Worm (Caenorhabditis elegans): ENCODE data around the gene T09A12.8.

T09A12.8 gene

ce11 chrIV:8243599-8243998 is at the start of gene T09A12.8:
TSS of gene T09A12.8 (minus strand) at chrIV:8243699.
- TF ChIP-seq sma-9 (GFP tag; optimal IDR thresholded peaks at IDR 0.05) = no peak
- no peak for TF ChIP-seq sma-9 (tag; optimal IDR thresholded peaks at IDR 0.05)
- TF ChIP-seq skn-1 (tag; optimal IDR thresholded peaks at IDR 0.05) = no peak
- no peak for TF ChIP-seq Y55F3AM.14 (GFP tag; optimal IDR thresholded peaks at IDR 0.05)
- no peak for TF ChIP-seq lsy-2 (tag; optimal IDR thresholded peaks at IDR 0.05)
- no peak for TF ChIP-seq lin-13 (GFP tag; optimal IDR thresholded peaks at IDR 0.05)
- no peak for TF ChIP-seq nhr-21 (tag; optimal IDR thresholded peaks at IDR 0.05)
- TF ChIP-seq sma-3 (GFP tag; optimal IDR thresholded peaks at IDR 0.05) = no peak
- no peak for TF ChIP-seq lin-11 (tag; optimal IDR thresholded peaks at IDR 0.05)

- no peak for TF ChIP-seq Y55F3AM.14 (GFP tag; optimal IDR thresholded peaks at IDR 0.05)
- TF ChIP-seq nhr-25 (tag; optimal IDR thresholded peaks at IDR 0.05) = no peak
- TF ChIP-seq snpc-4 (tag; optimal IDR thresholded peaks at IDR 0.05) = no peak
- no peak for TF ChIP-seq nhr-6 (tag; optimal IDR thresholded peaks at IDR 0.05)
- no peak for TF ChIP-seq zag-1 (tag; optimal IDR thresholded peaks at IDR 0.05)
- TF ChIP-seq ama-1 (optimal IDR thresholded peaks at IDR 0.05) = no peak
- TF ChIP-seq nhr-129 (tag; optimal IDR thresholded peaks at IDR 0.05) = no peak
- no peak for TF ChIP-seq egl-27 (tag; optimal IDR thresholded peaks at IDR 0.05)
- no peak for TF ChIP-seq unc-62 (GFP tag; optimal IDR thresholded peaks at IDR 0.05)
- TF ChIP-seq blmp-1 (tag; optimal IDR thresholded peaks at IDR 0.05; ENCODE audit: insufficient read depth) = no peak
- no peak for TF ChIP-seq aly-2 (tag; optimal IDR thresholded peaks at IDR 0.05)
- no peak for TF ChIP-seq elt-3 (tag; optimal IDR thresholded peaks at IDR 0.05)
- no peak for TF ChIP-seq nhr-23 (tag; optimal IDR thresholded peaks at IDR 0.05)
- no peak for TF ChIP-seq nhr-21 (tag; optimal IDR thresholded peaks at IDR 0.05)
- no peak for TF ChIP-seq ZK546.5 (tag; optimal IDR thresholded peaks at IDR 0.05)
- TF ChIP-seq sem-4 (tag; optimal IDR thresholded peaks at IDR 0.05) = no peak
Measured at ce11 chrIV:8291232-8291631, 47.7 kb upstream of the T09A12.8 start, which contains the start of gene K07H8.2. TSS of gene K07H8.2 (plus strand) at chrIV:8291532.

ce11 chrIV:8289580-8290323 is 46.3 kb upstream of the T09A12.8 start, which contains the start of gene daf-31:
TSS of gene daf-31 (plus strand) at chrIV:8290273.
- TF ChIP-seq unc-55 (GFP tag; optimal IDR thresholded peaks at IDR 0.05) (peak; percentile 76), lin-13 (GFP tag; optimal IDR thresholded peaks at IDR 0.05) (peak; percentile 29), F13H6.1 (tag; optimal IDR thresholded peaks at IDR 0.05) (peak; percentile 28), C34F6.9 (tag; optimal IDR thresholded peaks at IDR 0.05) (peak; percentile 58), mbf-1 (tag; optimal IDR thresholded peaks at IDR 0.05) (no peak), mdl-1 (tag; optimal IDR thresholded peaks at IDR 0.05) (no peak), nhr-129 (tag; optimal IDR thresholded peaks at IDR 0.05) (peak; percentile 57), sma-9 (GFP tag; optimal IDR thresholded peaks at IDR 0.05) (peak; percentile 4), sma-9 (tag; optimal IDR thresholded peaks at IDR 0.05) (no peak), lsy-2 (tag; optimal IDR thresholded peaks at IDR 0.05) (peak in 1 of 2 experiments; percentile 77), gmeb-1 (tag; optimal IDR thresholded peaks at IDR 0.05) (peak; percentile 54), lin-39 (tag; optimal IDR thresholded peaks at IDR 0.05) (no peak), crh-2 (tag; optimal IDR thresholded peaks at IDR 0.05) (peak; percentile 19), fos-1 (tag; optimal IDR thresholded peaks at IDR 0.05) (peak; percentile 31), nhr-77 (tag; optimal IDR thresholded peaks at IDR 0.05) (no peak)

- TF ChIP-seq ama-1 (optimal IDR thresholded peaks at IDR 0.05) (no peak), nhr-11 (tag; optimal IDR thresholded peaks at IDR 0.05) (no peak), R02D3.7 (tag; optimal IDR thresholded peaks at IDR 0.05) (no peak), unc-62 (GFP tag; optimal IDR thresholded peaks at IDR 0.05) (no peak), lin-39 (tag; optimal IDR thresholded peaks at IDR 0.05) (no peak), nhr-10 (tag; optimal IDR thresholded peaks at IDR 0.05) (no peak), F13H6.1 (tag; optimal IDR thresholded peaks at IDR 0.05) (no peak), C34F6.9 (tag; optimal IDR thresholded peaks at IDR 0.05) (no peak), snpc-4 (tag; optimal IDR thresholded peaks at IDR 0.05) (no peak), dmd-4 (tag; optimal IDR thresholded peaks at IDR 0.05) (no peak)
Measured at ce11 chrIV:8289505-8289579, 45.8 kb upstream of the T09A12.8 start, which contains the start of gene nucl-1. TSS of gene nucl-1 (minus strand) at chrIV:8289530.

Data from whole organism, L2 larva.